2 worm cellular contexts compared by ENCODE assay signal in genomic region chrII:11967507-11968127, ce11.
TF ChIP-seq lines count a peak whose summit lies in the region.

W03C9.5 (minus strand) TSS chrII:11967544.

TF ChIP-seq in whole organism, L4 larva, 104 proteins besides CTCF, POLR2A, EP300 and RAD21 (continued from another document):
- no peak for TF ChIP-seq gei-8 (GFP tag; optimal IDR thresholded peaks at IDR 0.05; lab: Kevin White, UChicago)
- TF ChIP-seq spr-3 (GFP tag; optimal IDR thresholded peaks at IDR 0.05; lab: Kevin White, UChicago), result peak; percentile 34
- TF ChIP-seq arid-1 (GFP tag; conservative IDR thresholded peaks at IDR 0.05; lab: Robert Waterston, UW), result peak; percentile 77
- TF ChIP-seq T20F7.1 (GFP tag; optimal IDR thresholded peaks at IDR 0.05; lab: Kevin White, UChicago), result peak; percentile 91
- no peak for TF ChIP-seq ztf-11 (tag; optimal IDR thresholded peaks at IDR 0.05; lab: Kevin White, UChicago)
- no peak for TF ChIP-seq R02D3.7 (tag; optimal IDR thresholded peaks at IDR 0.05; lab: Kevin White, UChicago)
- peak; percentile 81 for TF ChIP-seq mdt-29 (GFP tag; IDR thresholded peaks at IDR 0.05; lab: Robert Waterston, UW)
- peak; percentile 65 for TF ChIP-seq nhr-102 (tag; optimal IDR thresholded peaks at IDR 0.05; lab: Kevin White, UChicago)
- peak; percentile 62 for TF ChIP-seq T26A8.4 (GFP tag; IDR thresholded peaks at IDR 0.05; lab: Robert Waterston, UW)
- peak; percentile 64; the same call in 1 of the 2 replicates for TF ChIP-seq ZK337.2 (GFP tag; IDR thresholded peaks at IDR 0.05; lab: Robert Waterston, UW)
- TF ChIP-seq fos-1 (tag; optimal IDR thresholded peaks at IDR 0.05; lab: Kevin White, UChicago), result no peak
- TF ChIP-seq lin-38 (GFP tag; IDR thresholded peaks at IDR 0.05; lab: Robert Waterston, UW), result peak; percentile 98
- TF ChIP-seq lin-13 (GFP tag; optimal IDR thresholded peaks at IDR 0.05; lab: Kevin White, UChicago), result peak; percentile 97
- peak; percentile 64; the same call in 1 of the 2 replicates for TF ChIP-seq lin-1 (GFP tag; IDR thresholded peaks at IDR 0.05; lab: Robert Waterston, UW)
- TF ChIP-seq ztf-7 (tag; optimal IDR thresholded peaks at IDR 0.05; lab: Kevin White, UChicago), result no peak
- TF ChIP-seq zfp-2 (tag; optimal IDR thresholded peaks at IDR 0.05; lab: Kevin White, UChicago), result peak; percentile 82
- TF ChIP-seq lin-15B (tag; optimal IDR thresholded peaks at IDR 0.05; lab: Kevin White, UChicago), result peak; percentile 81
- peak; percentile 76 for TF ChIP-seq dpl-1 (GFP tag; optimal IDR thresholded peaks at IDR 0.05; lab: Kevin White, UChicago)
- TF ChIP-seq snpc-1.2 (GFP tag; IDR thresholded peaks at IDR 0.05; lab: Robert Waterston, UW), result no peak
- TF ChIP-seq D1046.2 (GFP tag; IDR thresholded peaks at IDR 0.05; lab: Robert Waterston, UW), result peak; percentile 83; the same call in 1 of the 2 replicates
- peak; percentile 97 for TF ChIP-seq dve-1 (tag; optimal IDR thresholded peaks at IDR 0.05; lab: Kevin White, UChicago; ENCODE audit: insufficient read depth)
- TF ChIP-seq ces-1 (GFP tag; optimal IDR thresholded peaks at IDR 0.05; lab: Kevin White, UChicago), result peak; percentile 35
- TF ChIP-seq nhr-10 (tag; optimal IDR thresholded peaks at IDR 0.05; lab: Kevin White, UChicago), result peak; percentile 64
- TF ChIP-seq nhr-25 (tag; optimal IDR thresholded peaks at IDR 0.05; lab: Kevin White, UChicago; ENCODE audit: borderline replicate concordance, insufficient read depth), result peak; percentile 86
- peak; percentile 13 for TF ChIP-seq cey-2 (tag; optimal IDR thresholded peaks at IDR 0.05; lab: Kevin White, UChicago; ENCODE audit: borderline replicate concordance, insufficient read depth)
- no peak for TF ChIP-seq Y5F2A.4 (GFP tag; optimal IDR thresholded peaks at IDR 0.05; lab: Kevin White, UChicago)
- peak; percentile 89 for TF ChIP-seq hmg-1.1 (GFP tag; IDR thresholded peaks at IDR 0.05; lab: Robert Waterston, UW)
- peak; percentile 91 for TF ChIP-seq nhr-28 (tag; optimal IDR thresholded peaks at IDR 0.05; lab: Kevin White, UChicago)
- TF ChIP-seq zfp-3 (GFP tag; conservative IDR thresholded peaks at IDR 0.05; lab: Robert Waterston, UW), result peak; percentile 82
- TF ChIP-seq snpc-4 (tag; optimal IDR thresholded peaks at IDR 0.05; lab: Kevin White, UChicago), result no peak
- TF ChIP-seq Y48G9A.11 (GFP tag; IDR thresholded peaks at IDR 0.05; lab: Robert Waterston, UW), result peak; percentile 85
- TF ChIP-seq nhr-77 (tag; optimal IDR thresholded peaks at IDR 0.05; lab: Kevin White, UChicago), result peak; percentile 97
- TF ChIP-seq mxl-2 (GFP tag; conservative IDR thresholded peaks at IDR 0.05; lab: Robert Waterston, UW), result peak; percentile 80; the same call in 1 of the 2 replicates
- peak in 1 of 2 experiments; percentile 67; a peak in 2 of 4 replicates for TF ChIP-seq madf-5 (GFP tag; IDR thresholded peaks at IDR 0.05; lab: Robert Waterston, UW)
- TF ChIP-seq ctbp-1 (GFP tag; IDR thresholded peaks at IDR 0.05; lab: Robert Waterston, UW), result peak; percentile 49; the same call in 1 of the 2 replicates
- peak; percentile 61 for TF ChIP-seq nhr-48 (tag; optimal IDR thresholded peaks at IDR 0.05; lab: Kevin White, UChicago)
- TF ChIP-seq lsy-2 (tag; optimal IDR thresholded peaks at IDR 0.05; lab: Kevin White, UChicago), result peak; percentile 84 to 94

TF ChIP-seq in whole organism, late embryonic, 69 proteins besides CTCF, POLR2A, EP300 and RAD21 (continued from another document):
- TF ChIP-seq ceh-31 (tag; optimal IDR thresholded peaks at IDR 0.05; lab: Kevin White, UChicago), result peak; percentile 100
- peak; percentile 92 for TF ChIP-seq unc-42 (tag; optimal IDR thresholded peaks at IDR 0.05; lab: Kevin White, UChicago)
- TF ChIP-seq ttx-3 (tag; optimal IDR thresholded peaks at IDR 0.05; lab: Kevin White, UChicago), result peak; percentile 77
- TF ChIP-seq nfya-1 (tag; optimal IDR thresholded peaks at IDR 0.05; lab: Kevin White, UChicago), result peak; percentile 80
- TF ChIP-seq ceh-45 (GFP tag; IDR thresholded peaks at IDR 0.05; lab: Robert Waterston, UW), result no peak
- TF ChIP-seq fax-1 (tag; optimal IDR thresholded peaks at IDR 0.05; lab: Kevin White, UChicago), result peak; percentile 96
